Worm (Caenorhabditis elegans) whole organism, L2 larva: ENCODE data around the gene nish-1.

Experiments used
- C34F6.9 ChIP-seq: fragments of 150-350 bp; optimal IDR thresholded peaks from 2 replicates; lab custom pipeline; 2014; ENCODE audit warnings: missing biosample characterization, missing genetic modification characterization
- R02D3.7 ChIP-seq: fragments of 150-350 bp; optimal IDR thresholded peaks from 2 replicates; lab custom pipeline; 2014; ENCODE audit warnings: missing biosample characterization, missing genetic modification characterization
- Y55F3AM.14 ChIP-seq: fragments of 200-800 bp; sonication (Bioruptor generic); optimal IDR thresholded peaks from 2 replicates; lab custom pipeline; 2018; ENCODE audit warnings: mild to moderate bottlenecking, missing genetic modification characterization, missing compliant biosample characterization
- ZK546.5 ChIP-seq: sonication (generic microtip); optimal IDR thresholded peaks from 2 replicates; lab custom pipeline; 2017; ENCODE audit warnings: missing biosample characterization, missing genetic modification characterization
- alr-1 ChIP-seq: fragments of 150-350 bp; optimal IDR thresholded peaks from 2 replicates; lab custom pipeline; 2014; ENCODE audit warnings: missing biosample characterization, missing genetic modification characterization
- aly-2 ChIP-seq: fragments of 150-350 bp; optimal IDR thresholded peaks from 2 replicates; lab custom pipeline; 2014; ENCODE audit warnings: missing biosample characterization, missing genetic modification characterization
- ama-1 ChIP-seq: fragments of 150-350 bp; optimal IDR thresholded peaks from 2 replicates; lab custom pipeline; 2018; ENCODE audit warnings: inconsistent platforms
- blmp-1 ChIP-seq: sonication (generic microtip); optimal IDR thresholded peaks from 2 replicates; lab custom pipeline; 2017; ENCODE audit warnings: missing genetic modification characterization, mild to moderate bottlenecking, missing compliant biosample characterization, antibody characterized with exemption, moderate library complexity; ENCODE audit not compliant: insufficient read depth
- ceh-16 ChIP-seq: fragments of 150-350 bp; optimal IDR thresholded peaks from 2 replicates; lab custom pipeline; 2014; ENCODE audit warnings: missing biosample characterization, missing genetic modification characterization
- ceh-82 ChIP-seq: fragments of 150-350 bp; optimal IDR thresholded peaks from 2 replicates; lab custom pipeline; 2014; ENCODE audit warnings: missing biosample characterization, missing genetic modification characterization
- crh-2 ChIP-seq: sonication (generic microtip); optimal IDR thresholded peaks from 2 replicates; lab custom pipeline; 2017; ENCODE audit warnings: missing biosample characterization, missing genetic modification characterization
- dmd-4 ChIP-seq: sonication (generic microtip); optimal IDR thresholded peaks from 2 replicates; lab custom pipeline; 2017; ENCODE audit warnings: missing biosample characterization, missing genetic modification characterization
- egl-27 ChIP-seq: sonication (generic microtip); optimal IDR thresholded peaks from 3 replicates; lab custom pipeline; 2017; ENCODE audit warnings: missing biosample characterization, missing genetic modification reagents, missing genetic modification characterization
- elt-1 ChIP-seq: fragments of 150-350 bp; optimal IDR thresholded peaks from 2 replicates; lab custom pipeline; 2014; ENCODE audit warnings: missing biosample characterization, missing genetic modification characterization
- fos-1 ChIP-seq: fragments of 150-350 bp; optimal IDR thresholded peaks from 2 replicates; lab custom pipeline; 2014; ENCODE audit warnings: missing biosample characterization, missing genetic modification characterization
- gmeb-1 ChIP-seq: fragments of 150-350 bp; optimal IDR thresholded peaks from 2 replicates; lab custom pipeline; 2014; ENCODE audit warnings: missing biosample characterization, missing genetic modification characterization
- lin-13 ChIP-seq: fragments of 150-350 bp; optimal IDR thresholded peaks from 2 replicates; lab custom pipeline; 2014; ENCODE audit warnings: missing biosample characterization, missing genetic modification reagents, missing genetic modification characterization
- lsy-2 ChIP-seq, 2 experiments: fragments of 150-350 bp in 1 of 2; sonication (generic microtip) in 1 of 2; optimal IDR thresholded peaks; 2 replicates each; lab custom pipeline; 2014 to 2017; ENCODE audit warnings: missing biosample characterization in 2 of 2, missing genetic modification characterization in 2 of 2
- mbf-1 ChIP-seq: sonication (generic microtip); optimal IDR thresholded peaks from 2 replicates; lab custom pipeline; 2017; ENCODE audit warnings: missing biosample characterization, missing genetic modification characterization
- mdl-1 ChIP-seq, 2 experiments: fragments of 150-350 bp in 1 of 2; sonication (generic microtip) in 1 of 2; optimal IDR thresholded peaks; 2 replicates each; lab custom pipeline; 2017; ENCODE audit warnings: missing biosample characterization in 2 of 2, missing genetic modification characterization in 2 of 2
- nhr-10 ChIP-seq: sonication (generic microtip); optimal IDR thresholded peaks from 2 replicates; lab custom pipeline; 2017; ENCODE audit warnings: missing biosample characterization, missing genetic modification characterization
- nhr-11 ChIP-seq: fragments of 150-350 bp; optimal IDR thresholded peaks from 2 replicates; lab custom pipeline; 2014; ENCODE audit warnings: missing biosample characterization, missing genetic modification characterization
- nhr-12 ChIP-seq: fragments of 150-350 bp; optimal IDR thresholded peaks from 2 replicates; lab custom pipeline; 2014; ENCODE audit warnings: missing biosample characterization, missing genetic modification characterization
- nhr-21 ChIP-seq: fragments of 150-350 bp; optimal IDR thresholded peaks from 2 replicates; lab custom pipeline; 2014; ENCODE audit warnings: missing biosample characterization, missing genetic modification characterization
- nhr-237 ChIP-seq: fragments of 150-350 bp; optimal IDR thresholded peaks from 2 replicates; lab custom pipeline; 2014; ENCODE audit warnings: missing biosample characterization, missing genetic modification characterization
- nhr-25 ChIP-seq: fragments of 150-350 bp; sonication (generic microtip); optimal IDR thresholded peaks from 3 replicates; lab custom pipeline; 2014; ENCODE audit warnings: missing biosample characterization, missing genetic modification characterization
- nhr-6 ChIP-seq: fragments of 150-350 bp; optimal IDR thresholded peaks from 2 replicates; lab custom pipeline; 2014; ENCODE audit warnings: missing biosample characterization, missing genetic modification characterization
- nhr-77 ChIP-seq: fragments of 150-350 bp; optimal IDR thresholded peaks from 2 replicates; lab custom pipeline; 2014; ENCODE audit warnings: missing biosample characterization, missing genetic modification characterization
- peb-1 ChIP-seq: fragments of 150-350 bp; optimal IDR thresholded peaks from 2 replicates; lab custom pipeline; 2014; ENCODE audit warnings: missing biosample characterization, missing genetic modification characterization
- skn-1 ChIP-seq: sonication (generic microtip); optimal IDR thresholded peaks from 2 replicates; lab custom pipeline; 2017; ENCODE audit warnings: missing biosample characterization, missing genetic modification characterization
- sma-3 ChIP-seq: sonication (generic microtip); optimal IDR thresholded peaks from 2 replicates; lab custom pipeline; 2016; ENCODE audit warnings: missing genetic modification reagents, missing genetic modification characterization, missing compliant biosample characterization
- sma-9 ChIP-seq, 2 experiments: fragments of 150-350 bp in 1 of 2; sonication (generic microtip) in 1 of 2; optimal IDR thresholded peaks; 2 replicates each; lab custom pipeline; 2014 to 2016; ENCODE audit warnings: missing genetic modification characterization in 2 of 2, mild to moderate bottlenecking in 1 of 2, missing biosample characterization in 1 of 2, missing compliant biosample characterization in 1 of 2, missing genetic modification reagents in 1 of 2, moderate library complexity in 1 of 2
- ztf-11 ChIP-seq: sonication (generic microtip); optimal IDR thresholded peaks from 2 replicates; lab custom pipeline; 2017; ENCODE audit warnings: missing biosample characterization, missing genetic modification characterization
- ztf-4 ChIP-seq: fragments of 150-350 bp; optimal IDR thresholded peaks from 2 replicates; lab custom pipeline; 2014; ENCODE audit warnings: missing biosample characterization, missing genetic modification characterization

Gene nish-1

ce11 chrIV:10881230-10881629 is 17.1 kb downstream of the nish-1 start, which contains the start of gene F13E9.13:
TSS of gene F13E9.13 (plus strand) at chrIV:10881546.
- TF ChIP-seq ceh-16 (tag; lab: Kevin White, UChicago) (no peak), ztf-11 (tag; lab: Kevin White, UChicago) (no peak), fos-1 (tag; lab: Kevin White, UChicago) (peak; percentile 24), sma-9 (GFP tag; optimal IDR thresholded peaks at IDR 0.05; lab: Kevin White, UChicago) (peak; percentile 46), sma-9 (tag; optimal IDR thresholded peaks at IDR 0.05; lab: Kevin White, UChicago) (no peak)

- no peak for TF ChIP-seq ZK546.5 (tag; lab: Kevin White, UChicago)
- no peak for TF ChIP-seq sma-3 (GFP tag; lab: Kevin White, UChicago)
- TF ChIP-seq nhr-25 (tag; lab: Kevin White, UChicago) = no peak
Measured at ce11 chrIV:10884263-10884662, 20.1 kb downstream of the nish-1 start, which contains the start of gene F13E9.5. TSS of gene F13E9.5 (minus strand) at chrIV:10884363.

ce11 chrIV:10885915-10886314 is 21.8 kb downstream of the nish-1 start, which contains the start of gene srlf-11:
TSS of gene srlf-11 (minus strand) at chrIV:10886015.
- TF ChIP-seq nhr-11 = no peak
- no peak for TF ChIP-seq C34F6.9 (tag; lab: Kevin White, UChicago)
- TF ChIP-seq ztf-4 (tag; lab: Kevin White, UChicago) = no peak
- no peak for TF ChIP-seq gmeb-1 (tag; lab: Kevin White, UChicago)
- TF ChIP-seq nhr-10 (tag; lab: Kevin White, UChicago) = no peak
- no peak for TF ChIP-seq nhr-6
- TF ChIP-seq ceh-82 = no peak
- no peak for TF ChIP-seq crh-2 (tag; lab: Kevin White, UChicago)
- TF ChIP-seq aly-2 (tag; lab: Kevin White, UChicago) = no peak
- TF ChIP-seq nhr-237 (tag; lab: Kevin White, UChicago) = no peak
- no peak for TF ChIP-seq blmp-1 (tag; lab: Kevin White, UChicago)
- no peak for TF ChIP-seq nhr-21 (tag; lab: Kevin White, UChicago)
- TF ChIP-seq nhr-12 (tag; lab: Kevin White, UChicago) = no peak
- no peak for TF ChIP-seq nhr-25 (tag; lab: Kevin White, UChicago)
- no peak for TF ChIP-seq alr-1
- no peak for TF ChIP-seq dmd-4 (tag; lab: Kevin White, UChicago)
- no peak for TF ChIP-seq ceh-16 (tag; lab: Kevin White, UChicago)
- no peak for TF ChIP-seq R02D3.7 (tag; lab: Kevin White, UChicago)
- TF ChIP-seq skn-1 (tag; lab: Kevin White, UChicago) = no peak

ce11 chrIV:10887285-10887684 is 23.2 kb downstream of the nish-1 start, which contains the start of gene F13E9.16:
TSS of gene F13E9.16 (minus strand) at chrIV:10887385.
- TF ChIP-seq gmeb-1 (tag; lab: Kevin White, UChicago) (no peak), nhr-12 (tag; lab: Kevin White, UChicago) (no peak), blmp-1 (tag; lab: Kevin White, UChicago) (no peak), egl-27 (tag; lab: Kevin White, UChicago) (no peak), lin-13 (GFP tag; lab: Kevin White, UChicago) (no peak), ama-1 (lab: Kevin White, UChicago) (no peak), crh-2 (tag; lab: Kevin White, UChicago) (no peak)

ce11 chrIV:10889820-10890462 is 25.8 kb downstream of the nish-1 start, which contains the start of gene F13E9.15:
TSS of gene F13E9.15 (minus strand) at chrIV:10889870.
- TF ChIP-seq lsy-2 (tag; optimal IDR thresholded peaks at IDR 0.05; lab: Kevin White, UChicago) (no peak), Y55F3AM.14 (GFP tag; lab: Kevin White, UChicago) (no peak), gmeb-1 (tag; lab: Kevin White, UChicago) (no peak), C34F6.9 (tag; lab: Kevin White, UChicago) (no peak), nhr-25 (tag; lab: Kevin White, UChicago) (no peak), peb-1 (no peak), nhr-77 (tag; lab: Kevin White, UChicago) (no peak), sma-9 (GFP tag; optimal IDR thresholded peaks at IDR 0.05; lab: Kevin White, UChicago) (no peak), sma-9 (tag; optimal IDR thresholded peaks at IDR 0.05; lab: Kevin White, UChicago) (no peak), ceh-16 (tag; lab: Kevin White, UChicago) (no peak), skn-1 (tag; lab: Kevin White, UChicago) (no peak), nhr-11 (no peak), mdl-1 (tag; optimal IDR thresholded peaks at IDR 0.05; lab: Kevin White, UChicago) (no peak), nhr-6 (no peak), alr-1 (no peak), mbf-1 (tag; lab: Kevin White, UChicago) (no peak), elt-1 (tag; lab: Kevin White, UChicago) (no peak), nhr-10 (tag; lab: Kevin White, UChicago) (no peak), ama-1 (lab: Kevin White, UChicago) (no peak), nhr-237 (tag; lab: Kevin White, UChicago) (no peak), ztf-4 (tag; lab: Kevin White, UChicago) (no peak)
